Worm (Caenorhabditis elegans) whole organism, mixed stage, embryonic: ENCODE data around the gene srbc-61.

Experiments used
- elt-1 ChIP-seq: sonication (generic microtip); optimal IDR thresholded peaks from 2 replicates; lab custom pipeline; 2017; ENCODE audit warnings: missing genetic modification characterization, mild to moderate bottlenecking, missing compliant biosample characterization, antibody characterized with exemption, moderate library complexity, borderline replicate concordance; ENCODE audit not compliant: insufficient read depth
- nhr-12 ChIP-seq: fragments of 150-350 bp; optimal IDR thresholded peaks from 2 replicates; lab custom pipeline; 2014; ENCODE audit warnings: missing biosample characterization, missing genetic modification characterization
- nhr-237 ChIP-seq: fragments of 150-350 bp; optimal IDR thresholded peaks from 2 replicates; lab custom pipeline; 2014; ENCODE audit warnings: missing biosample characterization, missing genetic modification characterization
- sptf-1 ChIP-seq: sonication (generic microtip); optimal IDR thresholded peaks from 2 replicates; lab custom pipeline; 2017; ENCODE audit warnings: mild to moderate bottlenecking, missing genetic modification characterization, moderate library complexity, missing compliant biosample characterization
- unc-39 ChIP-seq: fragments of 150-350 bp; optimal IDR thresholded peaks from 2 replicates; lab custom pipeline; 2014; ENCODE audit warnings: missing biosample characterization, missing genetic modification characterization

ce11 chrV:17439406-17439805, 37.2 kb upstream of the srbc-61 start, which contains the start of gene srh-154:
- TF ChIP-seq unc-39 (tag; lab: Kevin White, UChicago) = no peak
- TF ChIP-seq nhr-237 (tag; lab: Kevin White, UChicago) = no peak
- no peak for TF ChIP-seq sptf-1 (tag; lab: Kevin White, UChicago)
- TF ChIP-seq nhr-12 (tag; lab: Kevin White, UChicago) = no peak
- TF ChIP-seq elt-1 (tag; lab: Kevin White, UChicago) = no peak
